Fruit fly (Drosophila melanogaster): Measurements from ENCODE around the gene CG15395.

Gene CG15395

dm6 chr2L:2655094-2655493, 45.3 kb downstream of the CG15395 start, which contains the start of gene Prosbeta4R2:
TSS of gene Prosbeta4R2 (plus strand) at chr2L:2655394.
- no peak for TF ChIP-seq Snoo (tag; optimal IDR thresholded peaks at IDR 0.05)
- TF ChIP-seq CG9948 (tag; optimal IDR thresholded peaks at IDR 0.05): no peak
- TF ChIP-seq fd96Ca (GFP tag; IDR thresholded peaks at IDR 0.05): no peak
- TF ChIP-seq EcR (GFP tag; optimal IDR thresholded peaks at IDR 0.05): no peak
- TF ChIP-seq CG17806 (tag; optimal IDR thresholded peaks at IDR 0.05): no peak
- no peak for TF ChIP-seq CG15710 (tag; optimal IDR thresholded peaks at IDR 0.05)
- no peak for TF ChIP-seq rn (GFP tag; IDR thresholded peaks at IDR 0.05)
- no peak for TF ChIP-seq CG34367 (tag; optimal IDR thresholded peaks at IDR 0.05)
- no peak for TF ChIP-seq Pif1B (GFP tag; optimal IDR thresholded peaks at IDR 0.05)
- no peak for TF ChIP-seq CG32121 (GFP tag; IDR thresholded peaks at IDR 0.05)
- TF ChIP-seq Pif1A (GFP tag; optimal IDR thresholded peaks at IDR 0.05): no peak
- TF ChIP-seq CG13204 (GFP tag; optimal IDR thresholded peaks at IDR 0.05): no peak
- TF ChIP-seq CG10348 (GFP tag; IDR thresholded peaks at IDR 0.05): no peak
- TF ChIP-seq CG12605 (GFP tag; IDR thresholded peaks at IDR 0.05): no peak
- TF ChIP-seq CG8301 (tag; optimal IDR thresholded peaks at IDR 0.05): no peak
- no peak for TF ChIP-seq CG4496 (GFP tag; IDR thresholded peaks at IDR 0.05)
- TF ChIP-seq D1 (tag; optimal IDR thresholded peaks at IDR 0.05): no peak
- no peak for TF ChIP-seq Ets98B (GFP tag; IDR thresholded peaks at IDR 0.05)
- no peak for TF ChIP-seq CG8159 (tag; optimal IDR thresholded peaks at IDR 0.05)
- TF ChIP-seq gl (tag; optimal IDR thresholded peaks at IDR 0.05): no peak

Measured in whole organism, pupa.